Fruit fly (Drosophila melanogaster) whole organism, embryonic: ENCODE measurements around the gene CG32713.

Experiments
- CG12769 ChIP-seq: fragments of 200-800 bp; sonication (Bioruptor generic); optimal IDR thresholded peaks from 2 replicates; lab custom pipeline; 2019; ENCODE audit warnings: missing biosample characterization, mild to moderate bottlenecking, missing genetic modification characterization, moderate library complexity
- CG13287 ChIP-seq: fragments of 200-800 bp; sonication (Bioruptor generic); IDR thresholded peaks from 2 replicates; pipeline ENCODE4 v1.3.6; 2022; ENCODE audit warnings: missing biosample characterization, missing genetic modification characterization; ENCODE audit not compliant: partially characterized antibody
- CG14710 ChIP-seq: fragments of 200-800 bp; sonication (Bioruptor generic); optimal IDR thresholded peaks from 3 replicates; lab custom pipeline; 2019; ENCODE audit warnings: missing biosample characterization, mild to moderate bottlenecking, missing genetic modification characterization, moderate library complexity
- CG14860 ChIP-seq: fragments of 200-800 bp; sonication (Bioruptor generic); IDR thresholded peaks from 3 replicates; pipeline ENCODE4 v1.3.6; 2022; ENCODE audit warnings: missing biosample characterization, missing genetic modification characterization; ENCODE audit not compliant: partially characterized antibody
- CG2129 ChIP-seq: fragments of 200-800 bp; sonication (Bioruptor generic); IDR thresholded peaks from 2 replicates; pipeline ENCODE4 v1.3.6; 2022; ENCODE audit warnings: missing biosample characterization, missing genetic modification characterization; ENCODE audit not compliant: partially characterized antibody
- CG31388 ChIP-seq: fragments of 200-800 bp; sonication (Bioruptor generic); optimal IDR thresholded peaks from 2 replicates; lab custom pipeline; 2016; ENCODE audit warnings: missing biosample characterization, missing genetic modification characterization
- CG32772 ChIP-seq: fragments of 200-800 bp; sonication (Bioruptor generic); IDR thresholded peaks from 2 replicates; pipeline ENCODE4 v1.3.6; 2022; ENCODE audit warnings: missing biosample characterization, missing genetic modification characterization
- CG34224 ChIP-seq: fragments of 200-800 bp; sonication (Bioruptor generic); IDR thresholded peaks from 3 replicates; pipeline ENCODE4 v1.3.6; 2022; ENCODE audit warnings: missing biosample characterization, missing genetic modification characterization; ENCODE audit not compliant: partially characterized antibody
- CG42726 ChIP-seq: fragments of 200-800 bp; sonication (Bioruptor generic); IDR thresholded peaks from 2 replicates; pipeline ENCODE4 v1.3.6; 2022; ENCODE audit warnings: missing biosample characterization, missing genetic modification characterization; ENCODE audit not compliant: partially characterized antibody
- CG4854 ChIP-seq: fragments of 200-800 bp; sonication (Bioruptor generic); optimal IDR thresholded peaks from 2 replicates; lab custom pipeline; 2016; ENCODE audit warnings: missing biosample characterization, missing genetic modification characterization, inconsistent platforms
- CG6791 ChIP-seq: fragments of 200-800 bp; sonication (Bioruptor generic); IDR thresholded peaks from 3 replicates; pipeline ENCODE4 v1.3.6; 2022; ENCODE audit warnings: missing biosample characterization, missing genetic modification characterization; ENCODE audit not compliant: partially characterized antibody
- CG7963 ChIP-seq: fragments of 200-800 bp; sonication (Bioruptor generic); IDR thresholded peaks from 3 replicates; pipeline ENCODE4 v1.3.6; 2022; ENCODE audit warnings: missing biosample characterization, missing genetic modification characterization; ENCODE audit not compliant: partially characterized antibody
- CG9817 ChIP-seq: fragments of 200-800 bp; sonication (Bioruptor generic); optimal IDR thresholded peaks from 2 replicates; lab custom pipeline; 2018; ENCODE audit warnings: missing biosample characterization, mild to moderate bottlenecking, missing genetic modification characterization, moderate library complexity
- Dll ChIP-seq: fragments of 200-800 bp; sonication (Bioruptor generic); IDR thresholded peaks from 4 replicates; pipeline ENCODE4 v1.3.6; 2022; ENCODE audit warnings: missing biosample characterization, missing genetic modification characterization; ENCODE audit not compliant: partially characterized antibody
- Doc3 ChIP-seq: fragments of 200-800 bp; sonication (Bioruptor generic); IDR thresholded peaks from 3 replicates; pipeline ENCODE4 v1.3.6; 2022; ENCODE audit warnings: missing biosample characterization, missing genetic modification characterization; ENCODE audit not compliant: partially characterized antibody
- HLH4C ChIP-seq: fragments of 200-800 bp; sonication (Bioruptor generic); IDR thresholded peaks from 3 replicates; pipeline ENCODE4 v1.3.6; 2022; ENCODE audit warnings: missing biosample characterization, missing genetic modification characterization; ENCODE audit not compliant: partially characterized antibody
- Myb ChIP-seq: fragments of 200-800 bp; sonication (Bioruptor generic); optimal IDR thresholded peaks from 2 replicates; lab custom pipeline; 2016; ENCODE audit warnings: missing biosample characterization, missing genetic modification characterization
- Nf-YA ChIP-seq: fragments of 200-800 bp; sonication (Bioruptor generic); IDR thresholded peaks from 2 replicates; pipeline ENCODE4 v1.3.6; 2022; ENCODE audit warnings: missing biosample characterization, missing genetic modification characterization
- Ravus ChIP-seq: fragments of 200-800 bp; sonication (Bioruptor generic); IDR thresholded peaks from 2 replicates; pipeline ENCODE4 v1.3.6; 2022; ENCODE audit warnings: missing biosample characterization, missing genetic modification characterization
- Scr ChIP-seq: fragments of 200-800 bp; sonication (Bioruptor generic); IDR thresholded peaks from 2 replicates; pipeline ENCODE4 v1.3.6; 2022; ENCODE audit warnings: missing biosample characterization, missing genetic modification characterization; ENCODE audit not compliant: partially characterized antibody
- Sox100B ChIP-seq: fragments of 200-800 bp; sonication (Bioruptor generic); optimal IDR thresholded peaks from 3 replicates; lab custom pipeline; 2018; ENCODE audit warnings: missing biosample characterization, mild to moderate bottlenecking, missing genetic modification characterization
- Tbp ChIP-seq: fragments of >200 bp; optimal IDR thresholded peaks from 2 replicates; lab custom pipeline; 2018; ENCODE audit warnings: missing biosample characterization, missing genetic modification characterization
- amos ChIP-seq: fragments of 200-800 bp; sonication (Bioruptor generic); IDR thresholded peaks from 2 replicates; pipeline ENCODE4 v1.3.6; 2022; ENCODE audit warnings: missing biosample characterization, missing genetic modification characterization; ENCODE audit not compliant: partially characterized antibody
- ato ChIP-seq: fragments of 200-800 bp; sonication (Bioruptor generic); IDR thresholded peaks from 2 replicates; pipeline ENCODE4 v1.3.6; 2022; ENCODE audit warnings: missing biosample characterization, missing genetic modification characterization; ENCODE audit not compliant: partially characterized antibody
- bbx ChIP-seq: fragments of 200-800 bp; sonication (Bioruptor generic); IDR thresholded peaks from 2 replicates; pipeline ENCODE4 v1.3.6; 2022; ENCODE audit warnings: missing biosample characterization, missing genetic modification characterization; ENCODE audit not compliant: partially characterized antibody
- chinmo ChIP-seq: fragments of 200-800 bp; sonication (Bioruptor generic); IDR thresholded peaks from 4 replicates; pipeline ENCODE4 v1.3.6; 2022; ENCODE audit warnings: missing biosample characterization, missing genetic modification characterization; ENCODE audit not compliant: partially characterized antibody
- crc ChIP-seq: fragments of 200-800 bp; sonication (Bioruptor generic); optimal IDR thresholded peaks from 2 replicates; lab custom pipeline; 2016; ENCODE audit warnings: missing biosample characterization, missing genetic modification characterization
- gem ChIP-seq: fragments of 200-800 bp; sonication (Bioruptor generic); optimal IDR thresholded peaks from 2 replicates; lab custom pipeline; 2019; ENCODE audit warnings: missing biosample characterization, mild to moderate bottlenecking, missing genetic modification characterization, moderate library complexity
- hb ChIP-seq: fragments of 200-800 bp; sonication (Bioruptor generic); IDR thresholded peaks from 3 replicates; pipeline ENCODE4 v1.3.6; 2022; ENCODE audit warnings: missing biosample characterization, missing genetic modification characterization; ENCODE audit not compliant: partially characterized antibody
- hbn ChIP-seq: fragments of 200-800 bp; sonication (Bioruptor generic); IDR thresholded peaks from 2 replicates; pipeline ENCODE4 v1.3.6; 2022; ENCODE audit warnings: missing biosample characterization, missing genetic modification characterization; ENCODE audit not compliant: partially characterized antibody
- inv ChIP-seq: fragments of 200-800 bp; sonication (Bioruptor generic); IDR thresholded peaks from 2 replicates; pipeline ENCODE4 v1.3.6; 2022; ENCODE audit warnings: missing biosample characterization, missing genetic modification characterization; ENCODE audit not compliant: partially characterized antibody
- knrl ChIP-seq: fragments of 200-800 bp; sonication (Bioruptor generic); IDR thresholded peaks from 3 replicates; pipeline ENCODE4 v1.3.6; 2022; ENCODE audit warnings: missing biosample characterization, missing genetic modification characterization; ENCODE audit not compliant: partially characterized antibody
- lov ChIP-seq, 2 experiments: fragments of 200-800 bp in 1 of 2; fragments of >200 bp in 1 of 2; sonication (Bioruptor generic) in 1 of 2; IDR thresholded peaks in 1 of 2; optimal IDR thresholded peaks in 1 of 2; 2 replicates in 1 of 2; 3 replicates in 1 of 2; pipeline versions ENCODE4 v1.3.6 to Lab custom; 2017 to 2022; ENCODE audit warnings: missing biosample characterization in 1 of 2, missing genetic modification characterization in 1 of 2
- mld ChIP-seq: fragments of 200-800 bp; sonication (Bioruptor generic); IDR thresholded peaks from 3 replicates; pipeline ENCODE4 v1.3.6; 2022; ENCODE audit warnings: missing biosample characterization, missing genetic modification characterization; ENCODE audit not compliant: partially characterized antibody
- nerfin-2 ChIP-seq: fragments of 200-800 bp; sonication (Bioruptor generic); IDR thresholded peaks from 2 replicates; pipeline ENCODE4 v1.3.6; 2022; ENCODE audit warnings: missing biosample characterization, missing genetic modification characterization; ENCODE audit not compliant: partially characterized antibody
- pnt ChIP-seq: fragments of 200-800 bp; sonication (Bioruptor generic); optimal IDR thresholded peaks from 3 replicates; lab custom pipeline; 2016; ENCODE audit warnings: missing biosample characterization, missing genetic modification characterization
- slp2 ChIP-seq: fragments of 200-800 bp; sonication (Bioruptor generic); optimal IDR thresholded peaks from 2 replicates; lab custom pipeline; 2016; ENCODE audit warnings: missing biosample characterization, missing genetic modification characterization
- sna ChIP-seq: fragments of 200-800 bp; sonication (Bioruptor generic); IDR thresholded peaks from 2 replicates; pipeline ENCODE4 v1.3.6; 2022; ENCODE audit warnings: missing biosample characterization, missing genetic modification characterization; ENCODE audit not compliant: partially characterized antibody
- ssp ChIP-seq: fragments of 200-800 bp; sonication (Bioruptor generic); IDR thresholded peaks from 2 replicates; pipeline ENCODE4 v1.3.6; 2022; ENCODE audit warnings: missing biosample characterization, missing genetic modification characterization
- tna ChIP-seq: fragments of 200-800 bp; sonication (Bioruptor generic); IDR thresholded peaks from 2 replicates; pipeline ENCODE4 v1.3.6; 2022; ENCODE audit warnings: missing biosample characterization, missing genetic modification characterization; ENCODE audit not compliant: partially characterized antibody
- unc-4 ChIP-seq: fragments of 200-800 bp; sonication (Bioruptor generic); IDR thresholded peaks from 2 replicates; pipeline ENCODE4 v1.3.6; 2022; ENCODE audit warnings: missing biosample characterization, missing genetic modification characterization; ENCODE audit not compliant: partially characterized antibody
- vnd ChIP-seq: fragments of 200-800 bp; sonication (Bioruptor generic); IDR thresholded peaks from 3 replicates; pipeline ENCODE4 v1.3.6; 2022; ENCODE audit warnings: missing biosample characterization, missing genetic modification characterization; ENCODE audit not compliant: partially characterized antibody
- wor ChIP-seq: fragments of 200-800 bp; sonication (Bioruptor generic); IDR thresholded peaks from 2 replicates; pipeline ENCODE4 v1.3.6; 2022; ENCODE audit warnings: missing biosample characterization, missing genetic modification characterization
- zen2 ChIP-seq: fragments of 200-800 bp; sonication (Bioruptor generic); IDR thresholded peaks from 3 replicates; pipeline ENCODE4 v1.3.6; 2022; ENCODE audit warnings: missing biosample characterization, missing genetic modification characterization; ENCODE audit not compliant: partially characterized antibody

CG32713 gene

DNA sequence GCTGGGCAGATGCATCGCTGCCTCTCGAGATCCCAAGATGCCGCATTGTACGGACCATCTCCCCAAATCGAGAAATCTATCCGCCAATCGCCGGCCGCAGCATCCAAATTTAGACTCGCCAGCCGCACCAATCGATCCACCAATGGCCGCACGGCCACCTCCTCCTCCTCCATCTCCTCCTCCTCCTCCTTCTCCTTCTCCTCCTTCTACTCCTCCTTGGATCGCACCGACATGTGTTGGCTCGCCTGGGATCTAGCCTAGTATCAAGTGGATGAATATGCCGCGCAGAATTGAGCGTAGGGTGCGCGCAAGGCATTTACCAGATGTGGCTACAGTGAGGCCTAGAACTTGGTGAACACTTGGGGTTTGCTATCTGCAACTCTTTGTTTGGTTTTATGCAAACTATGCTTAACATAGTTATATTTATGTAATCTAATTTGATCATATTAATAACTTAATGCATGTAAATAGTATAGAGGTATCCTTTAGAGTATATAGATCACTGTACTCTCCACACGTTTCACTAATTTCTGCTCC, 2.3 kb downstream of the CG32713 start, which contains the start of gene org-1 (continued):
- no peak for TF ChIP-seq hb
- TF ChIP-seq CG12769 (tag; lab: Kevin White, UChicago) = peak; percentile 95
- TF ChIP-seq, all 482 proteins: peak for 426

DNA sequence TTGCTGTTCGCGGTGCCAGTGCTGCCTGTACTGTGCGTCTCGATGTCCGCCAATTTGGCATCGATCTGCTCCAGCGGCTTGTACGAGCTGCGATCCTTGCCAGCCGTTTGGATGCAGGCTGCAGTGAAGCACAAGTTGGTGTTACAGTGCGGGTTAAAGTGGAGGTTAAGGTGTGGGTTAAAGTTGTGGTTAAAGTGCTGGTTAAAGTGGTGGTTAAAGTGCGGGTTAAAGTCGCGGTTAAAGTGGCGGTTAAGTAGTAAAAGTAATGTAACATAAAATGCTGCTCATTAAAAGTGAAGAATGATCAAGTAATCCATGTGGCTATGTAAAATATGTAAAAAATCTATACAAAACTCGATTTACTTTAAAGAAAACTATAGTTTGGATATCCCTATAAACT, 5.3 kb downstream of the CG32713 start:
- TF ChIP-seq crc (GFP tag; lab: Kevin White, UChicago) = no peak
- peak; percentile 100 for TF ChIP-seq hb
- TF ChIP-seq bbx (GFP tag; lab: Robert Waterston, UW) = peak; percentile 61; the same call in 1 of the 2 replicates
- TF ChIP-seq Doc3 (GFP tag; lab: Robert Waterston, UW) = peak; percentile 88
- peak; percentile 85 for TF ChIP-seq CG13287 (GFP tag; lab: Robert Waterston, UW)
- TF ChIP-seq pnt (GFP tag; lab: Kevin White, UChicago) = no peak
- TF ChIP-seq Nf-YA (GFP tag; lab: Robert Waterston, UW) = no peak
- no peak for TF ChIP-seq Ravus
- no peak for TF ChIP-seq Tbp (GFP tag; lab: Kevin White, UChicago)
- peak; percentile 82; the same call in 1 of the 2 replicates for TF ChIP-seq inv
- peak; percentile 100 for TF ChIP-seq CG7963 (GFP tag; lab: Robert Waterston, UW)
- peak; percentile 71; the same call in 1 of the 2 replicates for TF ChIP-seq CG42726
- peak; percentile 48; the same call in 2 of the 3 replicates for TF ChIP-seq knrl (GFP tag; lab: Robert Waterston, UW)
- peak; percentile 51; the same call in 1 of the 2 replicates for TF ChIP-seq CG2129 (GFP tag; lab: Robert Waterston, UW)
- TF ChIP-seq HLH4C = peak; percentile 100
- TF ChIP-seq lov (optimal IDR thresholded peaks at IDR 0.05; lab: Kevin White, UChicago) = no peak
- no peak for TF ChIP-seq lov (GFP tag; IDR thresholded peaks at IDR 0.05; lab: Robert Waterston, UW)
- peak; percentile 99 for TF ChIP-seq vnd (GFP tag; lab: Robert Waterston, UW)
- TF ChIP-seq slp2 (GFP tag; lab: Kevin White, UChicago) = no peak
- TF ChIP-seq nerfin-2 (GFP tag; lab: Robert Waterston, UW) = peak; percentile 100
- peak; percentile 90 for TF ChIP-seq Scr (GFP tag; lab: Robert Waterston, UW)
- peak; percentile 100 for TF ChIP-seq zen2 (GFP tag; lab: Robert Waterston, UW)
- peak; percentile 100 for TF ChIP-seq tna (GFP tag; lab: Robert Waterston, UW)
- no peak for TF ChIP-seq Myb (GFP tag; lab: Kevin White, UChicago)
- TF ChIP-seq sna (GFP tag; lab: Robert Waterston, UW) = peak; percentile 97
- TF ChIP-seq ssp (GFP tag; lab: Robert Waterston, UW) = no peak
- no peak for TF ChIP-seq CG4854 (GFP tag; lab: Kevin White, UChicago)
- peak; percentile 100 for TF ChIP-seq mld (GFP tag; lab: Robert Waterston, UW)
- TF ChIP-seq ato = peak; percentile 100
- peak; percentile 77 for TF ChIP-seq unc-4 (GFP tag; lab: Robert Waterston, UW)
- TF ChIP-seq gem (tag; lab: Kevin White, UChicago) = no peak
- no peak for TF ChIP-seq CG32772 (GFP tag; lab: Robert Waterston, UW)
- no peak for TF ChIP-seq CG9817 (tag; lab: Kevin White, UChicago)
- TF ChIP-seq chinmo = peak; percentile 100
- no peak for TF ChIP-seq wor (GFP tag; lab: Robert Waterston, UW)
- peak; percentile 92 for TF ChIP-seq hbn (GFP tag; lab: Robert Waterston, UW)
- peak; percentile 92 for TF ChIP-seq Dll
- TF ChIP-seq CG31388 (GFP tag; lab: Kevin White, UChicago) = no peak
- peak; percentile 81 for TF ChIP-seq amos (GFP tag; lab: Robert Waterston, UW)
- no peak for TF ChIP-seq Sox100B (GFP tag; lab: Kevin White, UChicago)
- peak; percentile 100 for TF ChIP-seq CG14860 (GFP tag; lab: Robert Waterston, UW)
- TF ChIP-seq CG6791 (GFP tag; lab: Robert Waterston, UW) = peak; percentile 100
- peak; percentile 100 for TF ChIP-seq CG34224 (GFP tag; lab: Robert Waterston, UW)
- TF ChIP-seq CG14710 (tag; lab: Kevin White, UChicago) = no peak
